Worm (Caenorhabditis elegans) whole organism, young adult: Measurements from ENCODE around the gene gldi-1.

ENCODE experiments used
- C06A6.2 ChIP-seq: fragments of 200-800 bp; sonication (Bioruptor generic); conservative IDR thresholded peaks from 2 replicates; pipeline ENCODE4 v1.3.6; 2022; ENCODE audit warnings: missing genetic modification characterization, missing compliant biosample characterization
- D2030.7 ChIP-seq: fragments of 200-800 bp; sonication (Bioruptor generic); IDR thresholded peaks from 2 replicates; pipeline ENCODE4 v1.3.6; 2022; ENCODE audit warnings: missing genetic modification reagents, missing genetic modification characterization, missing compliant biosample characterization
- F10E7.11 ChIP-seq: sonication (generic microtip); optimal IDR thresholded peaks from 2 replicates; lab custom pipeline; 2017; ENCODE audit warnings: mild to moderate bottlenecking, missing genetic modification characterization, moderate library complexity, missing compliant biosample characterization
- F22D6.2 ChIP-seq: sonication (generic microtip); optimal IDR thresholded peaks from 2 replicates; lab custom pipeline; 2016; ENCODE audit warnings: mild to moderate bottlenecking, missing genetic modification characterization, missing compliant biosample characterization
- F33H1.4 ChIP-seq: fragments of 200-800 bp; sonication (Bioruptor generic); IDR thresholded peaks from 2 replicates; pipeline ENCODE4 v1.3.6; 2022; ENCODE audit warnings: missing genetic modification reagents, missing genetic modification characterization, missing compliant biosample characterization
- F55B11.4 ChIP-seq: sonication (generic microtip); optimal IDR thresholded peaks from 2 replicates; lab custom pipeline; 2016; ENCODE audit warnings: missing compliant biosample characterization, missing genetic modification characterization, borderline replicate concordance; ENCODE audit not compliant: insufficient read depth
- K12H6.12 ChIP-seq: fragments of 200-800 bp; sonication (Bioruptor generic); optimal IDR thresholded peaks from 2 replicates; lab custom pipeline; 2018; ENCODE audit warnings: mild to moderate bottlenecking, missing genetic modification characterization, missing compliant biosample characterization
- Y56A3A.18 ChIP-seq: fragments of 200-800 bp; sonication (Bioruptor generic); IDR thresholded peaks from 2 replicates; pipeline ENCODE4 v1.3.6; 2022; ENCODE audit warnings: missing genetic modification reagents, missing genetic modification characterization, missing compliant biosample characterization
- Y67H2A.10 ChIP-seq: fragments of 200-800 bp; sonication (Bioruptor generic); conservative IDR thresholded peaks from 2 replicates; pipeline ENCODE4 v1.3.6; 2022; ENCODE audit warnings: missing genetic modification reagents, missing genetic modification characterization, missing compliant biosample characterization
- akir-1 ChIP-seq: fragments of 200-800 bp; sonication (Bioruptor generic); optimal IDR thresholded peaks from 2 replicates; lab custom pipeline; 2018; ENCODE audit warnings: mild to moderate bottlenecking, missing genetic modification characterization, moderate library complexity, missing compliant biosample characterization
- attf-3 ChIP-seq: fragments of 200-800 bp; sonication (Bioruptor generic); conservative IDR thresholded peaks from 2 replicates; pipeline ENCODE4 v1.3.6; 2022; ENCODE audit warnings: missing genetic modification reagents, missing genetic modification characterization, missing compliant biosample characterization
- bed-1 ChIP-seq: fragments of 200-800 bp; sonication (Bioruptor generic); IDR thresholded peaks from 2 replicates; pipeline ENCODE4 v1.3.6; 2022; ENCODE audit warnings: missing genetic modification reagents, missing genetic modification characterization, missing compliant biosample characterization
- ceh-100 ChIP-seq: fragments of 200-800 bp; sonication (Bioruptor generic); IDR thresholded peaks from 2 replicates; pipeline ENCODE4 v1.3.6; 2022; ENCODE audit warnings: missing genetic modification reagents, missing genetic modification characterization, missing compliant biosample characterization
- ceh-27 ChIP-seq: fragments of 200-800 bp; sonication (Bioruptor generic); optimal IDR thresholded peaks from 2 replicates; lab custom pipeline; 2018; ENCODE audit warnings: mild to moderate bottlenecking, missing genetic modification characterization, moderate library complexity, missing compliant biosample characterization
- ceh-40 ChIP-seq: fragments of 200-800 bp; sonication (Bioruptor generic); IDR thresholded peaks from 2 replicates; pipeline ENCODE4 v1.3.6; 2022; ENCODE audit warnings: missing genetic modification characterization, missing compliant biosample characterization
- egl-18 ChIP-seq: fragments of 200-800 bp; sonication (Bioruptor generic); IDR thresholded peaks from 2 replicates; pipeline ENCODE4 v1.3.6; 2022; ENCODE audit warnings: missing genetic modification reagents, missing genetic modification characterization, missing compliant biosample characterization
- egrh-3 ChIP-seq: fragments of 200-800 bp; sonication (Bioruptor generic); IDR thresholded peaks from 2 replicates; pipeline ENCODE4 v1.3.6; 2022; ENCODE audit warnings: missing genetic modification reagents, missing genetic modification characterization, missing compliant biosample characterization
- ets-4 ChIP-seq: fragments of 200-800 bp; sonication (Bioruptor generic); optimal IDR thresholded peaks from 2 replicates; lab custom pipeline; 2018; ENCODE audit warnings: mild to moderate bottlenecking, missing genetic modification characterization, missing compliant biosample characterization
- him-1 ChIP-seq: sonication (generic microtip); optimal IDR thresholded peaks from 2 replicates; lab custom pipeline; 2016; ENCODE audit warnings: missing genotype, missing genetic modification reagents, missing genetic modification characterization, missing compliant biosample characterization
- hmg-20 ChIP-seq: fragments of 200-800 bp; sonication (Bioruptor generic); IDR thresholded peaks from 2 replicates; pipeline ENCODE4 v1.3.6; 2022; ENCODE audit warnings: missing genetic modification reagents, missing genetic modification characterization, missing compliant biosample characterization
- lin-35 ChIP-seq, 3 experiments: fragments of 150-350 bp in 2 of 3; sonication (generic microtip) in 1 of 3; optimal IDR thresholded peaks; 2 replicates each; lab custom pipeline; 2014 to 2018; ENCODE audit warnings: missing biosample characterization in 3 of 3, missing genetic modification characterization in 3 of 3, missing genetic modification reagents in 3 of 3
- lsl-1 ChIP-seq: fragments of 200-800 bp; sonication (Bioruptor generic); optimal IDR thresholded peaks from 2 replicates; lab custom pipeline; 2018; ENCODE audit warnings: mild to moderate bottlenecking, missing genetic modification characterization, moderate library complexity, missing compliant biosample characterization
- madf-6 ChIP-seq: fragments of 200-800 bp; sonication (Bioruptor generic); IDR thresholded peaks from 2 replicates; pipeline ENCODE4 v1.3.6; 2022; ENCODE audit warnings: missing genetic modification reagents, missing genetic modification characterization, missing compliant biosample characterization
- mes-4 ChIP-seq: sonication (generic microtip); optimal IDR thresholded peaks from 2 replicates; lab custom pipeline; 2016; ENCODE audit warnings: missing genotype, missing genetic modification characterization, missing compliant biosample characterization
- nfya-2 ChIP-seq: fragments of 200-800 bp; sonication (Bioruptor generic); IDR thresholded peaks from 2 replicates; pipeline ENCODE4 v1.3.6; 2022; ENCODE audit warnings: missing genetic modification reagents, missing genetic modification characterization, missing compliant biosample characterization
- nfyb-1 ChIP-seq: fragments of 200-800 bp; sonication (Bioruptor generic); IDR thresholded peaks from 2 replicates; pipeline ENCODE4 v1.3.6; 2022; ENCODE audit warnings: missing genetic modification reagents, missing genetic modification characterization, missing compliant biosample characterization
- nhr-179 ChIP-seq: sonication (generic microtip); optimal IDR thresholded peaks from 2 replicates; lab custom pipeline; 2016; ENCODE audit warnings: mild to moderate bottlenecking, missing genetic modification characterization, missing compliant biosample characterization
- nhr-80 ChIP-seq: sonication (generic microtip); optimal IDR thresholded peaks from 2 replicates; lab custom pipeline; 2016; ENCODE audit warnings: missing genetic modification characterization, missing compliant biosample characterization
- rcor-1 ChIP-seq: fragments of 200-800 bp; sonication (Bioruptor generic); IDR thresholded peaks from 2 replicates; pipeline ENCODE4 v1.3.6; 2022; ENCODE audit warnings: missing genetic modification reagents, missing genetic modification characterization, missing compliant biosample characterization
- snpc-1.3 ChIP-seq: sonication (generic microtip); optimal IDR thresholded peaks from 2 replicates; lab custom pipeline; 2017; ENCODE audit warnings: missing genetic modification characterization, mild to moderate bottlenecking, missing compliant biosample characterization, antibody characterized with exemption, moderate library complexity, missing genotype, missing genetic modification reagents; ENCODE audit not compliant: insufficient read depth
- somi-1 ChIP-seq: fragments of 200-800 bp; sonication (Bioruptor generic); optimal IDR thresholded peaks from 2 replicates; lab custom pipeline; 2018; ENCODE audit warnings: mild to moderate bottlenecking, missing genetic modification characterization, missing compliant biosample characterization
- tbp1 ChIP-seq: fragments of 200-800 bp; sonication (Bioruptor generic); optimal IDR thresholded peaks from 2 replicates; lab custom pipeline; 2018; ENCODE audit warnings: mild to moderate bottlenecking, missing genetic modification characterization, missing compliant biosample characterization
- unc-62 ChIP-seq: fragments of 150-350 bp; optimal IDR thresholded peaks from 2 replicates; lab custom pipeline; 2014; ENCODE audit warnings: missing biosample characterization, missing genetic modification reagents, missing genetic modification characterization
- ztf-22 ChIP-seq: fragments of 200-800 bp; sonication (Bioruptor generic); optimal IDR thresholded peaks from 2 replicates; lab custom pipeline; 2018; ENCODE audit warnings: mild to moderate bottlenecking, missing genetic modification characterization, moderate library complexity, missing compliant biosample characterization
- ztf-25 ChIP-seq: fragments of 200-800 bp; sonication (Bioruptor generic); IDR thresholded peaks from 2 replicates; pipeline ENCODE4 v1.3.6; 2022; ENCODE audit warnings: missing genetic modification reagents, missing genetic modification characterization, missing compliant biosample characterization

gldi-1 gene

ce11 chrII:473203-473602 lies 11.0 kb downstream of the gldi-1 start, which contains the start of gene W07E6.5:
Gene W07E6.5, plus strand, starts transcription at chrII:473503.
- TF ChIP-seq F33H1.4 (GFP tag; lab: Robert Waterston, UW) (no peak), akir-1 (no peak), him-1 (tag; lab: Kevin White, UChicago) (no peak)

ce11 chrII:470375-470774 lies 13.8 kb downstream of the gldi-1 start, which contains the start of gene tomm-22:
Gene tomm-22, minus strand, starts transcription at chrII:470475.
- no peak for TF ChIP-seq F55B11.4 (tag; lab: Kevin White, UChicago)
- TF ChIP-seq somi-1 (GFP tag; lab: Kevin White, UChicago): no peak
- no peak for TF ChIP-seq rcor-1 (GFP tag; lab: Robert Waterston, UW)
- no peak for TF ChIP-seq Y56A3A.18
- no peak for TF ChIP-seq attf-3 (GFP tag; lab: Robert Waterston, UW)
- TF ChIP-seq ets-4 (GFP tag; lab: Kevin White, UChicago): no peak
- no peak for TF ChIP-seq ztf-25 (GFP tag; lab: Robert Waterston, UW)
- no peak for TF ChIP-seq ceh-100
- TF ChIP-seq unc-62 (GFP tag; lab: Kevin White, UChicago): no peak
- TF ChIP-seq nhr-80: no peak
- no peak for TF ChIP-seq egrh-3
- no peak for TF ChIP-seq egl-18 (GFP tag; lab: Robert Waterston, UW)
- TF ChIP-seq nhr-179 (tag; lab: Kevin White, UChicago): no peak
- TF ChIP-seq nfyb-1 (GFP tag; lab: Robert Waterston, UW): no peak
- TF ChIP-seq mes-4 (tag; lab: Kevin White, UChicago): no peak
- no peak for TF ChIP-seq Y67H2A.10
- TF ChIP-seq snpc-1.3 (tag; lab: Kevin White, UChicago): no peak
- TF ChIP-seq lin-35 (GFP tag; optimal IDR thresholded peaks at IDR 0.05; lab: Kevin White, UChicago): no peak
- no peak for TF ChIP-seq F33H1.4 (GFP tag; lab: Robert Waterston, UW)
- no peak for TF ChIP-seq ceh-40 (GFP tag; lab: Robert Waterston, UW)

ce11 chrII:467265-467664 lies 16.9 kb downstream of the gldi-1 start, which contains the start of gene nfyb-1:
Gene nfyb-1, minus strand, starts transcription at chrII:467365.
- TF ChIP-seq ztf-22 (GFP tag; lab: Kevin White, UChicago) (no peak), D2030.7 (GFP tag; lab: Robert Waterston, UW) (no peak), madf-6 (GFP tag; lab: Robert Waterston, UW) (no peak), C06A6.2 (GFP tag; lab: Robert Waterston, UW) (no peak), ceh-27 (no peak), nfya-2 (GFP tag; lab: Robert Waterston, UW) (no peak), hmg-20 (GFP tag; lab: Robert Waterston, UW) (no peak), F10E7.11 (no peak), egl-18 (GFP tag; lab: Robert Waterston, UW) (no peak)
- TF ChIP-seq, all 124 proteins: peak for 0

ce11 chrII:461297-461696 lies 22.9 kb downstream of the gldi-1 start:
- TF ChIP-seq K12H6.12 (tag; lab: Kevin White, UChicago): no peak
- TF ChIP-seq lsl-1 (GFP tag; lab: Kevin White, UChicago): peak; percentile 24

ce11 chrII:460835-461234 lies 23.3 kb downstream of the gldi-1 start, which contains the start of gene W10D9.3:
Gene W10D9.3, minus strand, starts transcription at chrII:460935.
- TF ChIP-seq tbp1 (GFP tag; lab: Kevin White, UChicago) (no peak), bed-1 (GFP tag; lab: Robert Waterston, UW) (no peak), F22D6.2 (tag; lab: Kevin White, UChicago) (no peak)
